Worm (Caenorhabditis elegans): ENCODE results near the gene F45E6.1.

The F45E6.1 gene

DNA sequence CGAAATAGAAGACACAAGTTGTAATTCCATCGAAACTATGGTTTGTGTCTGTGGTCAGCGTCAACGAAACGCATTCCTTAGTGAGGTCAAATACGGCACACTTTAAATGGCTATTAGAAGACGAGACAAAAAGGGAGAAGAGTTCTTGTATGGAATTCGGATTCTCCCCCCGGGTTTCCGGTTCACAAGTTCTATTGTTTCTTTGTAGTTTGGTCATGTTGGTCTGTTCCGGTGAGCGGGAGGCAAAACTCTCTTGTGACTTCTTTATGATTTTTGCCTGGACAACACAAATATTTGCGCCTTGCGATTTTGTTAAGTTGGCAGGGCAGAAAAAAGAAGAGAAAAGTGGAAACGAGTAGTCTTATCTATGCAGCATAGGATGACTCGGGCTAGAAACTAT, 40.6 kb upstream of the F45E6.1 start (continued):
- TF ChIP-seq rnt-1 (tag; optimal IDR thresholded peaks at IDR 0.05) = no peak
- no peak for TF ChIP-seq ceh-8 (GFP tag; optimal IDR thresholded peaks at IDR 0.05)
- TF ChIP-seq hpl-2 (GFP tag; optimal IDR thresholded peaks at IDR 0.05) = no peak
- peak; percentile 31 for TF ChIP-seq nhr-19 (GFP tag; conservative IDR thresholded peaks at IDR 0.05)
- no peak for TF ChIP-seq mef-2 (tag; optimal IDR thresholded peaks at IDR 0.05)
- no peak for TF ChIP-seq Y116A8C.19 (tag; optimal IDR thresholded peaks at IDR 0.05; ENCODE audit: borderline replicate concordance)
- no peak for TF ChIP-seq nhr-28 (tag; optimal IDR thresholded peaks at IDR 0.05)
- TF ChIP-seq tlp-1 (tag; optimal IDR thresholded peaks at IDR 0.05) = no peak

DNA sequence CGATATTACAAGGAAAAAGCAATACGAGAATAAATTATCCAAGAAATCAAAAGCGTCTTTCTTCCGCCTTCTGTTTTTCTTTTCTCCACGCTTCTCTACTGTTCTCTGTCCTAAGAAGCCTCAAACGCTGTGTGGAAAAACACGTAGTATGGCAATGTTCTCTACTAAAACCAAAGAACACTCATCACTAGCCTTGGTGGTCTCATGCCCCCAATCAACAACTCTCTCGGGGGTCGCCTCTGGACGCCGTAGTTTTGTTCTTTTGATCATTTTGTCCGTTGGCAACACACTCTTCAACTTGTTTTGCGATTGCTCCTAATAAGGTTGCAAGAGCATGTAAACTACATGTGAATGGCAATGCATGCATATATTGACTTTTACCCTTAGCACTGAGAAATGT, 40.1 kb upstream of the F45E6.1 start:
- no peak for TF ChIP-seq ztf-11 (tag; optimal IDR thresholded peaks at IDR 0.05)
- TF ChIP-seq nhr-20 (tag; optimal IDR thresholded peaks at IDR 0.05) = peak; percentile 87
- TF ChIP-seq ceh-82 (tag; optimal IDR thresholded peaks at IDR 0.05) = peak; percentile 18 to 53 (median 41)
- TF ChIP-seq dpl-1 (GFP tag; optimal IDR thresholded peaks at IDR 0.05) = peak in 1 of 3 experiments; percentile 6
- peak; percentile 50 for TF ChIP-seq nhr-90 (tag; optimal IDR thresholded peaks at IDR 0.05; ENCODE audit: poor library complexity)
- no peak for TF ChIP-seq zip-4 (GFP tag; optimal IDR thresholded peaks at IDR 0.05)
- TF ChIP-seq nhr-71 (tag; optimal IDR thresholded peaks at IDR 0.05) = peak; percentile 85
- no peak for TF ChIP-seq pqm-1 (tag; optimal IDR thresholded peaks at IDR 0.05)
- peak; percentile 16 to 50 for TF ChIP-seq lin-35 (GFP tag; optimal IDR thresholded peaks at IDR 0.05)
- TF ChIP-seq nhr-77 (tag; optimal IDR thresholded peaks at IDR 0.05) = peak; percentile 29
- TF ChIP-seq dsc-1 (tag; optimal IDR thresholded peaks at IDR 0.05) = peak; percentile 61
- peak; percentile 97 for TF ChIP-seq nhr-19 (GFP tag; conservative IDR thresholded peaks at IDR 0.05)
- TF ChIP-seq F16B12.6 (tag; optimal IDR thresholded peaks at IDR 0.05) = no peak
- TF ChIP-seq fkh-8 (tag; optimal IDR thresholded peaks at IDR 0.05) = peak; percentile 68
- TF ChIP-seq tlp-1 (tag; optimal IDR thresholded peaks at IDR 0.05) = no peak
- TF ChIP-seq lsy-2 (tag; optimal IDR thresholded peaks at IDR 0.05) = peak; percentile 36 to 37
- peak; percentile 51 for TF ChIP-seq egl-13 (tag; optimal IDR thresholded peaks at IDR 0.05)
- TF ChIP-seq aha-1 (tag; optimal IDR thresholded peaks at IDR 0.05) = no peak
- TF ChIP-seq nhr-28 (tag; optimal IDR thresholded peaks at IDR 0.05) = no peak
- TF ChIP-seq mab-9 (GFP tag; IDR thresholded peaks at IDR 0.05) = no peak
- TF ChIP-seq nhr-237 (tag; optimal IDR thresholded peaks at IDR 0.05) = no peak
- TF ChIP-seq snpc-4 (tag; optimal IDR thresholded peaks at IDR 0.05) = no peak
- peak; percentile 59 for TF ChIP-seq tbx-2 (tag; optimal IDR thresholded peaks at IDR 0.05)
- peak; percentile 28 for TF ChIP-seq xbp-1 (tag; optimal IDR thresholded peaks at IDR 0.05)
- peak; percentile 29 for TF ChIP-seq C16A3.4 (tag; optimal IDR thresholded peaks at IDR 0.05)
- TF ChIP-seq C34B4.2 (tag; optimal IDR thresholded peaks at IDR 0.05) = no peak
- no peak for TF ChIP-seq nhr-84 (tag; optimal IDR thresholded peaks at IDR 0.05)
- no peak for TF ChIP-seq egl-27 (tag; optimal IDR thresholded peaks at IDR 0.05)
- TF ChIP-seq hlh-4 (tag; optimal IDR thresholded peaks at IDR 0.05) = no peak
- no peak for TF ChIP-seq sox-4 (tag; optimal IDR thresholded peaks at IDR 0.05)
- TF ChIP-seq fkh-4 (tag; optimal IDR thresholded peaks at IDR 0.05; ENCODE audit: borderline replicate concordance) = no peak
- peak; percentile 29 for TF ChIP-seq jun-1 (tag; optimal IDR thresholded peaks at IDR 0.05)
- TF ChIP-seq elt-3 (tag; optimal IDR thresholded peaks at IDR 0.05) = peak in 1 of 6 experiments; percentile 49
- TF ChIP-seq nhr-85 (tag) = no peak
- TF ChIP-seq blmp-1 (tag; optimal IDR thresholded peaks at IDR 0.05) = peak; percentile 45
- TF ChIP-seq lin-14 (GFP tag; optimal IDR thresholded peaks at IDR 0.05) = peak; percentile 93
- no peak for TF ChIP-seq unc-62 (GFP tag; optimal IDR thresholded peaks at IDR 0.05)
- TF ChIP-seq nhr-47 (tag; optimal IDR thresholded peaks at IDR 0.05) = peak; percentile 63
- TF ChIP-seq skn-1 (tag; optimal IDR thresholded peaks at IDR 0.05) = peak; percentile 14
- TF ChIP-seq efl-3 (GFP tag; optimal IDR thresholded peaks at IDR 0.05) = no peak
- TF ChIP-seq pag-3 (tag; optimal IDR thresholded peaks at IDR 0.05; ENCODE audit: borderline replicate concordance, insufficient read depth) = no peak
- no peak for TF ChIP-seq lin-15B (tag; optimal IDR thresholded peaks at IDR 0.05)
- TF ChIP-seq pax-3 (tag; optimal IDR thresholded peaks at IDR 0.05) = no peak
- peak; percentile 22 for TF ChIP-seq ztf-4 (tag; optimal IDR thresholded peaks at IDR 0.05)
- peak; percentile 2 for TF ChIP-seq ama-1 (optimal IDR thresholded peaks at IDR 0.05)
- TF ChIP-seq fkh-10 (GFP tag; optimal IDR thresholded peaks at IDR 0.05) = peak; percentile 8

All from whole organism, L1 larva.